Worm (Caenorhabditis elegans): ENCODE measurements around the gene F48E8.4.

ce11 chrIII:5407588-5407987 is 45.8 kb upstream of the F48E8.4 start, which contains the start of gene W03A5.1:
- no peak for TF ChIP-seq elt-3 (tag; optimal IDR thresholded peaks at IDR 0.05)
- TF ChIP-seq nhr-12 (tag; optimal IDR thresholded peaks at IDR 0.05) = no peak
- TF ChIP-seq snpc-4 (tag; optimal IDR thresholded peaks at IDR 0.05) = no peak
- no peak for TF ChIP-seq ces-1 (GFP tag; optimal IDR thresholded peaks at IDR 0.05)
